Worm (Caenorhabditis elegans) whole organism, L2 larva: ENCODE measurements around the gene srbc-2.

Experiments
- C34F6.9 ChIP-seq: fragments of 150-350 bp; optimal IDR thresholded peaks from 2 replicates; lab custom pipeline; 2014; ENCODE audit warnings: missing biosample characterization, missing genetic modification characterization
- F13H6.1 ChIP-seq: sonication (generic microtip); optimal IDR thresholded peaks from 2 replicates; lab custom pipeline; 2016; ENCODE audit warnings: missing genetic modification characterization, missing compliant biosample characterization
- Y55F3AM.14 ChIP-seq: fragments of 200-800 bp; sonication (Bioruptor generic); optimal IDR thresholded peaks from 2 replicates; lab custom pipeline; 2018; ENCODE audit warnings: mild to moderate bottlenecking, missing genetic modification characterization, missing compliant biosample characterization
- ZK546.5 ChIP-seq: sonication (generic microtip); optimal IDR thresholded peaks from 2 replicates; lab custom pipeline; 2017; ENCODE audit warnings: missing biosample characterization, missing genetic modification characterization
- alr-1 ChIP-seq: fragments of 150-350 bp; optimal IDR thresholded peaks from 2 replicates; lab custom pipeline; 2014; ENCODE audit warnings: missing biosample characterization, missing genetic modification characterization
- ama-1 ChIP-seq: fragments of 150-350 bp; optimal IDR thresholded peaks from 2 replicates; lab custom pipeline; 2018; ENCODE audit warnings: inconsistent platforms
- blmp-1 ChIP-seq: sonication (generic microtip); optimal IDR thresholded peaks from 2 replicates; lab custom pipeline; 2017; ENCODE audit warnings: missing genetic modification characterization, mild to moderate bottlenecking, missing compliant biosample characterization, antibody characterized with exemption, moderate library complexity; ENCODE audit not compliant: insufficient read depth
- crh-2 ChIP-seq: sonication (generic microtip); optimal IDR thresholded peaks from 2 replicates; lab custom pipeline; 2017; ENCODE audit warnings: missing biosample characterization, missing genetic modification characterization
- dmd-4 ChIP-seq: sonication (generic microtip); optimal IDR thresholded peaks from 2 replicates; lab custom pipeline; 2017; ENCODE audit warnings: missing biosample characterization, missing genetic modification characterization
- egl-27 ChIP-seq: sonication (generic microtip); optimal IDR thresholded peaks from 3 replicates; lab custom pipeline; 2017; ENCODE audit warnings: missing biosample characterization, missing genetic modification reagents, missing genetic modification characterization
- elt-1 ChIP-seq: fragments of 150-350 bp; optimal IDR thresholded peaks from 2 replicates; lab custom pipeline; 2014; ENCODE audit warnings: missing biosample characterization, missing genetic modification characterization
- elt-3 ChIP-seq: sonication (generic microtip); optimal IDR thresholded peaks from 2 replicates; lab custom pipeline; 2017; ENCODE audit warnings: missing biosample characterization, missing genetic modification characterization
- gmeb-1 ChIP-seq: fragments of 150-350 bp; optimal IDR thresholded peaks from 2 replicates; lab custom pipeline; 2014; ENCODE audit warnings: missing biosample characterization, missing genetic modification characterization
- lin-11 ChIP-seq: fragments of 150-350 bp; sonication (generic microtip); optimal IDR thresholded peaks from 2 replicates; lab custom pipeline; 2014; ENCODE audit warnings: missing biosample characterization, missing genetic modification characterization, inconsistent platforms, mixed read lengths
- lin-13 ChIP-seq: fragments of 150-350 bp; optimal IDR thresholded peaks from 2 replicates; lab custom pipeline; 2014; ENCODE audit warnings: missing biosample characterization, missing genetic modification reagents, missing genetic modification characterization
- lin-39 ChIP-seq: fragments of 150-350 bp; optimal IDR thresholded peaks from 2 replicates; lab custom pipeline; 2014; ENCODE audit warnings: missing biosample characterization, missing genetic modification reagents, missing genetic modification characterization
- lsy-2 ChIP-seq, 2 experiments: fragments of 150-350 bp in 1 of 2; sonication (generic microtip) in 1 of 2; optimal IDR thresholded peaks; 2 replicates each; lab custom pipeline; 2014 to 2017; ENCODE audit warnings: missing biosample characterization in 2 of 2, missing genetic modification characterization in 2 of 2
- mab-5 ChIP-seq: fragments of 150-350 bp; optimal IDR thresholded peaks from 2 replicates; lab custom pipeline; 2014; ENCODE audit warnings: missing biosample characterization, missing genetic modification characterization
- mbf-1 ChIP-seq: sonication (generic microtip); optimal IDR thresholded peaks from 2 replicates; lab custom pipeline; 2017; ENCODE audit warnings: missing biosample characterization, missing genetic modification characterization
- mdl-1 ChIP-seq, 2 experiments: fragments of 150-350 bp in 1 of 2; sonication (generic microtip) in 1 of 2; optimal IDR thresholded peaks; 2 replicates each; lab custom pipeline; 2017; ENCODE audit warnings: missing biosample characterization in 2 of 2, missing genetic modification characterization in 2 of 2
- nhr-10 ChIP-seq: sonication (generic microtip); optimal IDR thresholded peaks from 2 replicates; lab custom pipeline; 2017; ENCODE audit warnings: missing biosample characterization, missing genetic modification characterization
- nhr-129 ChIP-seq: fragments of 150-350 bp; optimal IDR thresholded peaks from 2 replicates; lab custom pipeline; 2014; ENCODE audit warnings: missing biosample characterization, missing genetic modification characterization
- nhr-21 ChIP-seq: fragments of 150-350 bp; optimal IDR thresholded peaks from 2 replicates; lab custom pipeline; 2014; ENCODE audit warnings: missing biosample characterization, missing genetic modification characterization
- nhr-23 ChIP-seq: fragments of 150-350 bp; optimal IDR thresholded peaks from 2 replicates; lab custom pipeline; 2014; ENCODE audit warnings: missing biosample characterization, missing genetic modification reagents, missing genetic modification characterization
- nhr-6 ChIP-seq: fragments of 150-350 bp; optimal IDR thresholded peaks from 2 replicates; lab custom pipeline; 2014; ENCODE audit warnings: missing biosample characterization, missing genetic modification characterization
- nhr-77 ChIP-seq: fragments of 150-350 bp; optimal IDR thresholded peaks from 2 replicates; lab custom pipeline; 2014; ENCODE audit warnings: missing biosample characterization, missing genetic modification characterization
- peb-1 ChIP-seq: fragments of 150-350 bp; optimal IDR thresholded peaks from 2 replicates; lab custom pipeline; 2014; ENCODE audit warnings: missing biosample characterization, missing genetic modification characterization
- sem-4 ChIP-seq: fragments of 150-350 bp; optimal IDR thresholded peaks from 2 replicates; lab custom pipeline; 2014; ENCODE audit warnings: missing biosample characterization, missing genetic modification reagents, missing genetic modification characterization
- skn-1 ChIP-seq: sonication (generic microtip); optimal IDR thresholded peaks from 2 replicates; lab custom pipeline; 2017; ENCODE audit warnings: missing biosample characterization, missing genetic modification characterization
- sma-3 ChIP-seq: sonication (generic microtip); optimal IDR thresholded peaks from 2 replicates; lab custom pipeline; 2016; ENCODE audit warnings: missing genetic modification reagents, missing genetic modification characterization, missing compliant biosample characterization
- sma-9 ChIP-seq, 2 experiments: fragments of 150-350 bp in 1 of 2; sonication (generic microtip) in 1 of 2; optimal IDR thresholded peaks; 2 replicates each; lab custom pipeline; 2014 to 2016; ENCODE audit warnings: missing genetic modification characterization in 2 of 2, mild to moderate bottlenecking in 1 of 2, missing biosample characterization in 1 of 2, missing compliant biosample characterization in 1 of 2, missing genetic modification reagents in 1 of 2, moderate library complexity in 1 of 2
- unc-39 ChIP-seq: fragments of 150-350 bp; optimal IDR thresholded peaks from 2 replicates; lab custom pipeline; 2014; ENCODE audit warnings: missing biosample characterization, missing genetic modification characterization
- unc-62 ChIP-seq: fragments of 150-350 bp; optimal IDR thresholded peaks from 2 replicates; lab custom pipeline; 2014; ENCODE audit warnings: missing biosample characterization, missing genetic modification reagents, missing genetic modification characterization
- ztf-11 ChIP-seq: sonication (generic microtip); optimal IDR thresholded peaks from 2 replicates; lab custom pipeline; 2017; ENCODE audit warnings: missing biosample characterization, missing genetic modification characterization

srbc-2 gene

DNA sequence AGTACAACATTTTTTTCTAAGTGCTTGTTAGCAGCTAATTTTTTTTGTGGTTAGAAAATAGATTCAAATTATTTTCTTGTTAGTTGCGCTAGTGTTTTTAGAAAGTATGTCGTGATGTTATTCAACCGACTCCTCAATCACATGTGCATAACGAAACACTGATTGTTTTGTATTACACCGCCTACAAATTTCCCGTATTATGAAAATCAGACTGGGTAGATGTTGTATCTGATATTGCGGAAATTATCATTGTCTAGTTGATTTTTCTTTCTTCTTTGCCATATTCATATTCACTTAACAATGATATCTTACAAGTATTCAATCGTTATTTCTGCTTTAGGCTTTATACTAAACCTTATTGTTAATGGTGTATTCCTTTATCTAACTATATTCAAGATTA, 25.6 kb downstream of the srbc-2 start, which contains the start of gene str-63:
TSS of gene str-63 (plus strand) at position 301 of the 400 bp plus-strand sequence.
- TF ChIP-seq sma-9 (GFP tag; optimal IDR thresholded peaks at IDR 0.05; lab: Kevin White, UChicago): no peak
- no peak for TF ChIP-seq sma-9 (tag; optimal IDR thresholded peaks at IDR 0.05; lab: Kevin White, UChicago)
- TF ChIP-seq elt-3 (tag; lab: Kevin White, UChicago): no peak
- no peak for TF ChIP-seq gmeb-1 (tag; lab: Kevin White, UChicago)
- no peak for TF ChIP-seq ztf-11 (tag; lab: Kevin White, UChicago)
- no peak for TF ChIP-seq nhr-23 (tag; lab: Kevin White, UChicago)
- TF ChIP-seq crh-2 (tag; lab: Kevin White, UChicago): no peak
- TF ChIP-seq sma-3 (GFP tag; lab: Kevin White, UChicago): no peak
- no peak for TF ChIP-seq nhr-77
- no peak for TF ChIP-seq lin-11
- TF ChIP-seq ZK546.5 (tag; lab: Kevin White, UChicago): no peak
- no peak for TF ChIP-seq unc-62 (GFP tag; lab: Kevin White, UChicago)
- no peak for TF ChIP-seq Y55F3AM.14 (GFP tag; lab: Kevin White, UChicago)
- no peak for TF ChIP-seq ama-1 (lab: Kevin White, UChicago)
- TF ChIP-seq nhr-129: no peak
- no peak for TF ChIP-seq mab-5 (tag; lab: Kevin White, UChicago)
- TF ChIP-seq unc-39 (tag; lab: Kevin White, UChicago): no peak

- no peak for TF ChIP-seq mdl-1 (tag; optimal IDR thresholded peaks at IDR 0.05; lab: Kevin White, UChicago)
- no peak for TF ChIP-seq Y55F3AM.14 (GFP tag; lab: Kevin White, UChicago)
- TF ChIP-seq peb-1 (tag; lab: Kevin White, UChicago): no peak
- no peak for TF ChIP-seq lin-39 (tag; lab: Kevin White, UChicago)
- TF ChIP-seq nhr-10 (tag; lab: Kevin White, UChicago): no peak
- peak; percentile 25 for TF ChIP-seq sma-9 (GFP tag; optimal IDR thresholded peaks at IDR 0.05; lab: Kevin White, UChicago)
- TF ChIP-seq sma-9 (tag; optimal IDR thresholded peaks at IDR 0.05; lab: Kevin White, UChicago): no peak
- no peak for TF ChIP-seq F13H6.1 (tag; lab: Kevin White, UChicago)
These were observed 27.0 kb downstream of the srbc-2 start, which contains the start of gene C17B7.15 for ce11 chrV:3349877-3350276. Gene C17B7.15, plus strand, starts transcription at chrV:3350177.

ce11 chrV:3347486-3347885, 29.4 kb downstream of the srbc-2 start:
- no peak for TF ChIP-seq ZK546.5 (tag; lab: Kevin White, UChicago)
- TF ChIP-seq sma-9 (GFP tag; optimal IDR thresholded peaks at IDR 0.05; lab: Kevin White, UChicago): peak; percentile 88
- no peak for TF ChIP-seq sma-9 (tag; optimal IDR thresholded peaks at IDR 0.05; lab: Kevin White, UChicago)
- peak in 1 of 2 experiments; percentile 36 for TF ChIP-seq lsy-2 (tag; optimal IDR thresholded peaks at IDR 0.05; lab: Kevin White, UChicago)
- TF ChIP-seq F13H6.1 (tag; lab: Kevin White, UChicago): peak; percentile 57

ce11 chrV:3346434-3347019, 30.3 kb downstream of the srbc-2 start, which contains the start of gene fbxa-65:
Gene fbxa-65, minus strand, starts transcription at chrV:3346484.
- TF ChIP-seq lsy-2 (tag; optimal IDR thresholded peaks at IDR 0.05; lab: Kevin White, UChicago) (peak in 1 of 2 experiments; percentile 19), C34F6.9 (tag; lab: Kevin White, UChicago) (peak; percentile 22), egl-27 (tag; lab: Kevin White, UChicago) (no peak), sma-9 (GFP tag; optimal IDR thresholded peaks at IDR 0.05; lab: Kevin White, UChicago) (peak; percentile 7), sma-9 (tag; optimal IDR thresholded peaks at IDR 0.05; lab: Kevin White, UChicago) (no peak)
- TF ChIP-seq, all 48 proteins: peak for 3

ce11 chrV:3344001-3344400, 32.9 kb downstream of the srbc-2 start:
- TF ChIP-seq lsy-2 (tag; optimal IDR thresholded peaks at IDR 0.05; lab: Kevin White, UChicago): no peak
- TF ChIP-seq nhr-6 (tag; lab: Kevin White, UChicago): no peak
- peak; percentile 91 for TF ChIP-seq sma-9 (GFP tag; optimal IDR thresholded peaks at IDR 0.05; lab: Kevin White, UChicago)
- no peak for TF ChIP-seq sma-9 (tag; optimal IDR thresholded peaks at IDR 0.05; lab: Kevin White, UChicago)
- no peak for TF ChIP-seq blmp-1
- no peak for TF ChIP-seq nhr-21 (tag; lab: Kevin White, UChicago)
- TF ChIP-seq F13H6.1 (tag; lab: Kevin White, UChicago): peak; percentile 80
- no peak for TF ChIP-seq alr-1

DNA sequence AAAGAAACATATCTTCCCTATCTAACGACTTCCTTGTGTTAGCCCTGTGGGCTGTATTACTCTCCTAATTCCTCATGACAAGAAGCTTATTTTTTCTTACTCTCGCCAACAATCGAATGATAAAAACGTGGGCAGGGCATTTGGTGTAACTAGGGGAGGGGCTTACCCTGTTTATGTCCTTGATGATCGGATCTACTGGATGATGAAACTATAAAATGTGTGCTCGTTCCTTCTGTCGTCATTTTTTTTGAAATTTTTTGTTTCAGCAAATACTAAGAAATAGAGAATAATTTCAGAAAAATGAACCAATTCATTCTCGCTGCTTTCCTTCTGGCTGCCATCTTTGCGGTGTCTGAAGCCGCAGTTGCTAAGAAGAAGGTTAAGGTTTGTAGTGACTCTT, 34.4 kb downstream of the srbc-2 start, which contains the start of gene C17B7.3:
TSS of gene C17B7.3 (plus strand) at position 301 of the 400 bp plus-strand sequence.
- TF ChIP-seq ZK546.5 (tag; lab: Kevin White, UChicago) (no peak), blmp-1 (no peak), nhr-23 (tag; lab: Kevin White, UChicago) (no peak), Y55F3AM.14 (GFP tag; lab: Kevin White, UChicago) (no peak), mdl-1 (tag; optimal IDR thresholded peaks at IDR 0.05; lab: Kevin White, UChicago) (no peak), sma-3 (GFP tag; lab: Kevin White, UChicago) (no peak), lin-39 (tag; lab: Kevin White, UChicago) (no peak), dmd-4 (tag; lab: Kevin White, UChicago) (no peak), C34F6.9 (tag; lab: Kevin White, UChicago) (no peak), mbf-1 (tag; lab: Kevin White, UChicago) (no peak), skn-1 (no peak), elt-1 (tag; lab: Kevin White, UChicago) (no peak), lin-13 (GFP tag; lab: Kevin White, UChicago) (no peak), sem-4 (tag; lab: Kevin White, UChicago) (no peak)
